Worm (Caenorhabditis elegans): ENCODE results near the gene str-40.

ce11 chrV:3088768-3089167 is 19.8 kb upstream of the str-40 start, which contains the start of gene acs-21:
- TF ChIP-seq gmeb-2 (tag; optimal IDR thresholded peaks at IDR 0.05) (no peak), lin-11 (tag; optimal IDR thresholded peaks at IDR 0.05) (no peak), T23F11.4 (GFP tag; optimal IDR thresholded peaks at IDR 0.05) (no peak), ceh-22 (tag; optimal IDR thresholded peaks at IDR 0.05) (no peak)
